Fruit fly (Drosophila melanogaster) whole organism, embryonic: ENCODE results near the gene cindr.
A peak's percentile ranks its signal among the peaks of the same experiment; 100 is the strongest.

Experiments
- Bteb2 ChIP-seq: fragments of 200-800 bp; sonication (Bioruptor generic); optimal IDR thresholded peaks from 2 replicates; lab custom pipeline; 2016; ENCODE audit warnings: missing biosample characterization, missing genetic modification characterization
- CG10543 ChIP-seq: fragments of 200-800 bp; sonication (Bioruptor generic); optimal IDR thresholded peaks from 3 replicates; lab custom pipeline; 2017; ENCODE audit warnings: missing biosample characterization, mild to moderate bottlenecking, missing genetic modification characterization, moderate library complexity
- CG10654 ChIP-seq: fragments of 200-800 bp; sonication (Bioruptor generic); optimal IDR thresholded peaks from 2 replicates; lab custom pipeline; 2016; ENCODE audit warnings: missing biosample characterization, missing genetic modification characterization
- CG11093 ChIP-seq: fragments of 200-800 bp; sonication (Bioruptor generic); IDR thresholded peaks from 3 replicates; pipeline ENCODE4 v1.3.6; 2022; ENCODE audit warnings: missing biosample characterization, missing genetic modification characterization
- CG12219 ChIP-seq: fragments of 200-800 bp; sonication (Bioruptor generic); optimal IDR thresholded peaks from 3 replicates; lab custom pipeline; 2018; ENCODE audit warnings: missing biosample characterization, mild to moderate bottlenecking, missing genetic modification characterization
- CG12236 ChIP-seq: fragments of 200-800 bp; sonication (Bioruptor generic); optimal IDR thresholded peaks from 2 replicates; lab custom pipeline; 2016; ENCODE audit warnings: missing biosample characterization, missing genetic modification characterization
- CG12769 ChIP-seq: fragments of 200-800 bp; sonication (Bioruptor generic); optimal IDR thresholded peaks from 2 replicates; lab custom pipeline; 2019; ENCODE audit warnings: missing biosample characterization, mild to moderate bottlenecking, missing genetic modification characterization, moderate library complexity
- CG13123 ChIP-seq: fragments of 200-800 bp; sonication (Bioruptor generic); optimal IDR thresholded peaks from 2 replicates; lab custom pipeline; 2016; ENCODE audit warnings: missing biosample characterization, missing genetic modification characterization
- CG13296 ChIP-seq: fragments of 200-800 bp; sonication (Bioruptor generic); optimal IDR thresholded peaks from 3 replicates; lab custom pipeline; 2018; ENCODE audit warnings: missing biosample characterization, mild to moderate bottlenecking, missing genetic modification characterization
- CG13624 ChIP-seq: fragments of 200-800 bp; sonication (Bioruptor generic); optimal IDR thresholded peaks from 2 replicates; lab custom pipeline; 2016; ENCODE audit warnings: missing biosample characterization, missing genetic modification characterization
- CG14667 ChIP-seq: fragments of 200-800 bp; sonication (Bioruptor generic); IDR thresholded peaks from 2 replicates; pipeline ENCODE4 v1.3.6; 2022; ENCODE audit warnings: missing biosample characterization, missing genetic modification characterization
- CG1603 ChIP-seq: fragments of 200-800 bp; sonication (Bioruptor generic); optimal IDR thresholded peaks from 2 replicates; lab custom pipeline; 2019; ENCODE audit warnings: missing biosample characterization, mild to moderate bottlenecking, missing genetic modification characterization, moderate library complexity
- CG17328 ChIP-seq: fragments of 200-800 bp; sonication (Bioruptor generic); IDR thresholded peaks from 2 replicates; pipeline ENCODE4 v1.3.6; 2022; ENCODE audit warnings: missing biosample characterization, missing genetic modification characterization
- CG17829 ChIP-seq: fragments of 200-800 bp; optimal IDR thresholded peaks from 2 replicates; lab custom pipeline; 2019; ENCODE audit warnings: missing biosample characterization, mild to moderate bottlenecking, missing genetic modification characterization, moderate library complexity
- CG2120 ChIP-seq: fragments of 200-800 bp; sonication (Bioruptor generic); optimal IDR thresholded peaks from 3 replicates; lab custom pipeline; 2016; ENCODE audit warnings: missing biosample characterization, missing genetic modification characterization
- CG2889 ChIP-seq: fragments of 200-800 bp; sonication (Bioruptor generic); IDR thresholded peaks from 3 replicates; pipeline ENCODE4 v1.3.6; 2022; ENCODE audit warnings: missing biosample characterization, missing genetic modification characterization
- CG31365 ChIP-seq: fragments of 200-800 bp; sonication (Bioruptor generic); optimal IDR thresholded peaks from 2 replicates; lab custom pipeline; 2018; ENCODE audit warnings: missing biosample characterization, mild to moderate bottlenecking, missing genetic modification characterization
- CG34422 ChIP-seq: fragments of 200-800 bp; sonication (Bioruptor generic); IDR thresholded peaks from 3 replicates; pipeline ENCODE4 v1.3.6; 2022; ENCODE audit warnings: missing biosample characterization, missing genetic modification characterization
- CG3995 ChIP-seq: fragments of 200-800 bp; sonication (Bioruptor generic); optimal IDR thresholded peaks from 3 replicates; lab custom pipeline; 2016; ENCODE audit warnings: missing biosample characterization, missing genetic modification characterization
- CG42726 ChIP-seq: fragments of 200-800 bp; sonication (Bioruptor generic); IDR thresholded peaks from 2 replicates; pipeline ENCODE4 v1.3.6; 2022; ENCODE audit warnings: missing biosample characterization, missing genetic modification characterization; ENCODE audit not compliant: partially characterized antibody
- CG4854 ChIP-seq: fragments of 200-800 bp; sonication (Bioruptor generic); optimal IDR thresholded peaks from 2 replicates; lab custom pipeline; 2016; ENCODE audit warnings: missing biosample characterization, missing genetic modification characterization, inconsistent platforms
- CG7357 ChIP-seq: fragments of 200-800 bp; sonication (Bioruptor generic); IDR thresholded peaks from 3 replicates; pipeline ENCODE4 v1.3.6; 2022; ENCODE audit warnings: missing biosample characterization, missing genetic modification characterization
- CG7556 ChIP-seq: fragments of 200-800 bp; sonication (Bioruptor generic); optimal IDR thresholded peaks from 2 replicates; lab custom pipeline; 2017; ENCODE audit warnings: missing biosample characterization, mild to moderate bottlenecking, missing genetic modification characterization
- CG8281 ChIP-seq: fragments of 200-800 bp; sonication (Bioruptor generic); optimal IDR thresholded peaks from 2 replicates; lab custom pipeline; 2018; ENCODE audit warnings: missing biosample characterization, mild to moderate bottlenecking, missing genetic modification characterization, moderate library complexity
- CG8388 ChIP-seq: fragments of 200-800 bp; sonication (Bioruptor generic); optimal IDR thresholded peaks from 2 replicates; lab custom pipeline; 2019; ENCODE audit warnings: missing biosample characterization, mild to moderate bottlenecking, missing genetic modification characterization, moderate library complexity
- D ChIP-seq, 2 experiments: fragments of 200-800 bp in 1 of 2; fragments of >200 bp in 1 of 2; sonication (Bioruptor generic) in 1 of 2; optimal IDR thresholded peaks; 2 replicates in 1 of 2; 3 replicates in 1 of 2; lab custom pipeline; 2017; ENCODE audit warnings: mild to moderate bottlenecking in 1 of 2, missing biosample characterization in 1 of 2, missing genetic modification characterization in 1 of 2, missing genetic modification reagents in 1 of 2
- D19A ChIP-seq: fragments of 200-800 bp; optimal IDR thresholded peaks from 3 replicates; lab custom pipeline; 2019; ENCODE audit warnings: missing biosample characterization, mild to moderate bottlenecking, missing genetic modification characterization, moderate library complexity
- Deaf1 ChIP-seq: fragments of 200-800 bp; optimal IDR thresholded peaks from 3 replicates; lab custom pipeline; 2019; ENCODE audit warnings: missing biosample characterization, mild to moderate bottlenecking, missing genetic modification characterization, moderate library complexity
- HHEX ChIP-seq: fragments of 200-800 bp; sonication (Bioruptor generic); optimal IDR thresholded peaks from 3 replicates; lab custom pipeline; 2017; ENCODE audit warnings: missing biosample characterization, mild to moderate bottlenecking, missing genetic modification characterization, missing genetic modification reagents
- MESR4 ChIP-seq: fragments of 200-800 bp; sonication (Bioruptor generic); optimal IDR thresholded peaks from 2 replicates; lab custom pipeline; 2018; ENCODE audit warnings: missing biosample characterization, mild to moderate bottlenecking, missing genetic modification characterization, moderate library complexity
- Scr ChIP-seq: fragments of 200-800 bp; sonication (Bioruptor generic); IDR thresholded peaks from 2 replicates; pipeline ENCODE4 v1.3.6; 2022; ENCODE audit warnings: missing biosample characterization, missing genetic modification characterization; ENCODE audit not compliant: partially characterized antibody
- ato ChIP-seq: fragments of 200-800 bp; sonication (Bioruptor generic); IDR thresholded peaks from 2 replicates; pipeline ENCODE4 v1.3.6; 2022; ENCODE audit warnings: missing biosample characterization, missing genetic modification characterization; ENCODE audit not compliant: partially characterized antibody
- bbx ChIP-seq: fragments of 200-800 bp; sonication (Bioruptor generic); IDR thresholded peaks from 2 replicates; pipeline ENCODE4 v1.3.6; 2022; ENCODE audit warnings: missing biosample characterization, missing genetic modification characterization; ENCODE audit not compliant: partially characterized antibody
- dan ChIP-seq: fragments of 200-800 bp; sonication (Bioruptor generic); IDR thresholded peaks from 2 replicates; pipeline ENCODE4 v1.3.6; 2022; ENCODE audit warnings: missing biosample characterization, missing genetic modification characterization
- eyg ChIP-seq: fragments of 200-800 bp; sonication (Bioruptor generic); optimal IDR thresholded peaks from 3 replicates; lab custom pipeline; 2016; ENCODE audit warnings: missing biosample characterization, missing genetic modification characterization
- fd102C ChIP-seq: fragments of 200-800 bp; sonication (Bioruptor generic); optimal IDR thresholded peaks from 2 replicates; lab custom pipeline; 2018; ENCODE audit warnings: missing biosample characterization, mild to moderate bottlenecking, missing genetic modification characterization, moderate library complexity
- grn ChIP-seq: fragments of 200-800 bp; sonication (Bioruptor generic); optimal IDR thresholded peaks from 3 replicates; lab custom pipeline; 2017; ENCODE audit warnings: missing biosample characterization, missing genetic modification characterization
- kah ChIP-seq: fragments of 200-800 bp; sonication (Bioruptor generic); optimal IDR thresholded peaks from 2 replicates; lab custom pipeline; 2018; ENCODE audit warnings: missing biosample characterization, mild to moderate bottlenecking, missing genetic modification characterization
- lilli ChIP-seq: fragments of 200-800 bp; sonication (Bioruptor generic); optimal IDR thresholded peaks from 3 replicates; lab custom pipeline; 2016; ENCODE audit warnings: missing biosample characterization, missing genetic modification characterization
- mirr ChIP-seq: fragments of 200-800 bp; sonication (Bioruptor generic); optimal IDR thresholded peaks from 3 replicates; lab custom pipeline; 2018; ENCODE audit warnings: missing biosample characterization, mild to moderate bottlenecking, missing genetic modification characterization
- odd ChIP-seq: fragments of 200-800 bp; sonication (Bioruptor generic); optimal IDR thresholded peaks from 2 replicates; lab custom pipeline; 2017; ENCODE audit warnings: missing biosample characterization, mild to moderate bottlenecking, missing genetic modification characterization
- peb ChIP-seq: fragments of 200-800 bp; sonication (Bioruptor generic); IDR thresholded peaks from 2 replicates; pipeline ENCODE4 v1.3.6; 2022; ENCODE audit warnings: missing biosample characterization, missing genetic modification characterization
- prd ChIP-seq, 3 experiments: fragments of >200 bp in 2 of 3; fragments of 200-800 bp in 1 of 3; sonication (Bioruptor generic) in 1 of 3; optimal IDR thresholded peaks in 2 of 3; IDR thresholded peaks in 1 of 3; 2 replicates in 2 of 3; 3 replicates in 1 of 3; pipeline versions ENCODE4 v1.3.6 to Lab custom; 2017 to 2022; ENCODE audit warnings: missing biosample characterization in 1 of 3, missing genetic modification characterization in 1 of 3
- row ChIP-seq: fragments of 200-800 bp; sonication (Bioruptor generic); IDR thresholded peaks from 3 replicates; pipeline ENCODE4 v1.3.6; 2022; ENCODE audit warnings: missing biosample characterization, missing genetic modification characterization
- seq ChIP-seq: fragments of 200-800 bp; sonication (Bioruptor generic); IDR thresholded peaks from 2 replicates; pipeline ENCODE4 v1.3.6; 2022; ENCODE audit warnings: missing biosample characterization, missing genetic modification characterization
- so ChIP-seq: fragments of 200-800 bp; sonication (Bioruptor generic); IDR thresholded peaks from 3 replicates; pipeline ENCODE4 v1.3.6; 2022; ENCODE audit warnings: missing biosample characterization, missing genetic modification characterization
- sob ChIP-seq: fragments of 200-800 bp; sonication (Bioruptor generic); IDR thresholded peaks from 2 replicates; pipeline ENCODE4 v1.3.6; 2022; ENCODE audit warnings: missing biosample characterization, missing genetic modification characterization
- stwl ChIP-seq: fragments of 200-800 bp; sonication (Bioruptor generic); optimal IDR thresholded peaks from 3 replicates; lab custom pipeline; 2018; ENCODE audit warnings: missing biosample characterization, mild to moderate bottlenecking, missing genetic modification characterization, moderate library complexity
- zen ChIP-seq: fragments of 200-800 bp; sonication (Bioruptor generic); optimal IDR thresholded peaks from 3 replicates; lab custom pipeline; 2018; ENCODE audit warnings: missing biosample characterization, mild to moderate bottlenecking, missing genetic modification characterization, moderate library complexity

cindr gene

dm6 chr3R:30813903-30814339 lies 5.5 kb downstream of the cindr start (continued):
- TF ChIP-seq CG12769 (tag; lab: Kevin White, UChicago), result peak; percentile 92
- TF ChIP-seq dan, result peak; percentile 60; the same call in 1 of the 2 replicates
- peak; percentile 31 for TF ChIP-seq grn (GFP tag; lab: Kevin White, UChicago)
- TF ChIP-seq CG31365 (tag; lab: Kevin White, UChicago), result peak; percentile 42
- TF ChIP-seq CG8388 (GFP tag; lab: Kevin White, UChicago), result peak; percentile 88
- TF ChIP-seq seq, result peak; percentile 77
- peak; percentile 86 for TF ChIP-seq CG17328 (GFP tag; lab: Robert Waterston, UW)
- peak; percentile 71 for TF ChIP-seq CG12236 (GFP tag; lab: Kevin White, UChicago)
- peak; percentile 75 for TF ChIP-seq peb (GFP tag; lab: Robert Waterston, UW)
- peak; percentile 1 for TF ChIP-seq MESR4 (GFP tag; lab: Kevin White, UChicago)
- peak; percentile 87 for TF ChIP-seq CG13624 (GFP tag; lab: Kevin White, UChicago)
- TF ChIP-seq CG34422, result peak; percentile 88
- no peak for TF ChIP-seq Scr
- peak; percentile 78 for TF ChIP-seq CG14667 (GFP tag; lab: Robert Waterston, UW)
- TF ChIP-seq CG7556 (GFP tag; lab: Kevin White, UChicago), result peak; percentile 87
- peak; percentile 91 for TF ChIP-seq CG17829 (tag; lab: Kevin White, UChicago)
- TF ChIP-seq D19A, result peak; percentile 74
- peak; percentile 82 for TF ChIP-seq eyg
- peak; percentile 73; the same call in 2 of the 3 replicates for TF ChIP-seq CG2889
- no peak for TF ChIP-seq CG42726 (GFP tag; lab: Robert Waterston, UW)
- peak; percentile 79 for TF ChIP-seq HHEX (GFP tag; lab: Kevin White, UChicago)
- no peak for TF ChIP-seq D (optimal IDR thresholded peaks at IDR 0.05; lab: Kevin White, UChicago)
- peak; percentile 84 for TF ChIP-seq D (GFP tag; optimal IDR thresholded peaks at IDR 0.05; lab: Kevin White, UChicago)
- peak; percentile 87 for TF ChIP-seq sob (GFP tag; lab: Robert Waterston, UW)
- no peak for TF ChIP-seq bbx (GFP tag; lab: Robert Waterston, UW)
- peak; percentile 86 for TF ChIP-seq so (GFP tag; lab: Robert Waterston, UW)
- TF ChIP-seq Deaf1, result peak; percentile 69
- no peak for TF ChIP-seq prd (optimal IDR thresholded peaks at IDR 0.05; lab: Kevin White, UChicago)
- TF ChIP-seq prd (GFP tag; IDR thresholded peaks at IDR 0.05; lab: Robert Waterston, UW), result peak; percentile 88
- TF ChIP-seq CG10654 (GFP tag; lab: Kevin White, UChicago), result peak; percentile 79
- TF ChIP-seq mirr (GFP tag; lab: Kevin White, UChicago), result peak; percentile 5
- TF ChIP-seq CG10543 (GFP tag; lab: Kevin White, UChicago), result peak; percentile 40
- peak; percentile 76 for TF ChIP-seq CG13123 (GFP tag; lab: Kevin White, UChicago)
- peak; percentile 78 for TF ChIP-seq lilli (GFP tag; lab: Kevin White, UChicago)
- TF ChIP-seq stwl (tag; lab: Kevin White, UChicago), result peak; percentile 16
- TF ChIP-seq CG13296 (GFP tag; lab: Kevin White, UChicago), result peak; percentile 82
- peak; percentile 25 for TF ChIP-seq fd102C (GFP tag; lab: Kevin White, UChicago)
- TF ChIP-seq zen (tag; lab: Kevin White, UChicago), result peak; percentile 78
- peak; percentile 92 for TF ChIP-seq CG1603 (tag; lab: Kevin White, UChicago)
- peak; percentile 86 for TF ChIP-seq row (GFP tag; lab: Robert Waterston, UW)
- TF ChIP-seq CG8281 (tag; lab: Kevin White, UChicago), result peak; percentile 55
- TF ChIP-seq CG2120 (GFP tag; lab: Kevin White, UChicago), result peak; percentile 81
- peak; percentile 82 for TF ChIP-seq CG12219 (GFP tag; lab: Kevin White, UChicago)
- peak; percentile 78 for TF ChIP-seq Bteb2 (GFP tag; lab: Kevin White, UChicago)
- peak; percentile 79 for TF ChIP-seq kah (GFP tag; lab: Kevin White, UChicago)
- peak; percentile 80 for TF ChIP-seq CG7357
- peak; percentile 21 for TF ChIP-seq CG3995 (GFP tag; lab: Kevin White, UChicago)
- peak; percentile 68 for TF ChIP-seq odd
- no peak for TF ChIP-seq ato (GFP tag; lab: Robert Waterston, UW)
- TF ChIP-seq CG4854 (GFP tag; lab: Kevin White, UChicago), result peak; percentile 83
- TF ChIP-seq CG11093 (GFP tag; lab: Robert Waterston, UW), result peak; percentile 78
